Fruit fly (Drosophila melanogaster) whole organism, adult: Measurements from ENCODE around the gene CG43813.
A peak's percentile ranks its signal among the peaks of the same experiment; 100 is the strongest.

Source experiments
- CG12768 ChIP-seq: fragments of 200-800 bp; sonication (Bioruptor generic); optimal IDR thresholded peaks from 2 replicates; lab custom pipeline; 2017; ENCODE audit warnings: missing biosample characterization, missing genetic modification characterization, mild to moderate bottlenecking, moderate library complexity, missing genetic modification reagents
- CG14711 ChIP-seq: fragments of 200-800 bp; sonication (Bioruptor generic); optimal IDR thresholded peaks from 2 replicates; lab custom pipeline; 2018; ENCODE audit warnings: missing biosample characterization, mild to moderate bottlenecking, missing genetic modification characterization, moderate library complexity
- CG1620 ChIP-seq: fragments of 200-800 bp; sonication (Bioruptor generic); optimal IDR thresholded peaks from 2 replicates; lab custom pipeline; 2016; ENCODE audit warnings: missing biosample characterization, missing genetic modification characterization
- CG33017 ChIP-seq: fragments of 200-800 bp; sonication (Bioruptor generic); optimal IDR thresholded peaks from 2 replicates; lab custom pipeline; 2018; ENCODE audit warnings: missing biosample characterization, mild to moderate bottlenecking, missing genetic modification characterization, moderate library complexity
- CG5204 ChIP-seq: fragments of 200-800 bp; sonication (Bioruptor generic); optimal IDR thresholded peaks from 2 replicates; lab custom pipeline; 2016; ENCODE audit warnings: missing biosample characterization, missing genetic modification characterization
- CG7045 ChIP-seq: fragments of 200-800 bp; sonication (Bioruptor generic); optimal IDR thresholded peaks from 2 replicates; lab custom pipeline; 2017; ENCODE audit warnings: missing biosample characterization, mild to moderate bottlenecking, missing genetic modification characterization
- CG7101 ChIP-seq: fragments of 200-800 bp; sonication (Bioruptor generic); optimal IDR thresholded peaks from 2 replicates; lab custom pipeline; 2018; ENCODE audit warnings: missing biosample characterization, mild to moderate bottlenecking, missing genetic modification characterization, moderate library complexity
- Clk ChIP-seq: fragments of 200-800 bp; sonication (Bioruptor generic); optimal IDR thresholded peaks from 2 replicates; lab custom pipeline; 2017; ENCODE audit warnings: missing biosample characterization, missing genetic modification characterization
- Hr96 ChIP-seq: fragments of 200-800 bp; sonication (Bioruptor generic); optimal IDR thresholded peaks from 2 replicates; lab custom pipeline; 2016; ENCODE audit warnings: missing biosample characterization, missing genetic modification characterization
- bab1 ChIP-seq: fragments of 200-800 bp; sonication (Bioruptor generic); optimal IDR thresholded peaks from 3 replicates; lab custom pipeline; 2019; ENCODE audit warnings: missing biosample characterization, mild to moderate bottlenecking, missing genetic modification characterization, moderate library complexity
- cic ChIP-seq: fragments of 200-800 bp; sonication (Bioruptor generic); optimal IDR thresholded peaks from 2 replicates; lab custom pipeline; 2017; ENCODE audit warnings: missing biosample characterization, mild to moderate bottlenecking, missing genetic modification characterization, moderate library complexity
- cnc ChIP-seq, 2 experiments: fragments of >200 bp; optimal IDR thresholded peaks; 2 replicates each; lab custom pipeline; 2017
- kay ChIP-seq: fragments of 200-800 bp; sonication (Bioruptor generic); peaks from one replicate; lab custom pipeline; 2016; ENCODE audit warnings: missing biosample characterization, missing genetic modification characterization, borderline replicate concordance

DNA sequence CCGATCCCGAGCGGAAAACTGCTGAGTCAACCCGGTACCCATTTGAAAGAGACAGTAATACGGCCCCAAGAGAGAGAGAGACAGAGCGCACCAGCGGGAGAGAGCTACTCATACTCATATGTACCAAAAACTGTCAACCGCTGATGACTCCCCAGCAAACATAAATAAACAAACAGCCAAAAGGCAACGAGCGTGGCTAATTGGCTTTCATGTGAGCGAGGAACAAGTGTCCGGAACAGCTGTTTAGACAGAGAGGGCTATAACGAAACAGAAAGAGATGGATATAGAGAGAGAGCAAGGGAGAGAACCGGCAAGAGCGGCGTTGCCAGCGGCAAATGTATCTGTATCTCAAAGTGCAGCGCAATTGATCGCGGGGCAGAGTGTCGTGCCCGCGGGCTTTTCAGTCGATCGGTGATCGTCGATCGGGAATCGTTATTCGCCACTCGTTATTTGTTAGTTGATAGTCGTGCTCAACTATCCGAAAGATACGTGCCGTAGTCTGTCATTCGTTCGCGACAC, 22.0 kb upstream of the CG43813 start:
- peak; percentile 29 for TF ChIP-seq CG14711
- TF ChIP-seq kay (GFP tag; lab: Kevin White, UChicago), result peak; percentile 88
- no peak for TF ChIP-seq CG1620 (GFP tag; lab: Kevin White, UChicago)
- peak; percentile 92 for TF ChIP-seq CG12768 (GFP tag; lab: Kevin White, UChicago)
- peak; percentile 52 for TF ChIP-seq Hr96
- TF ChIP-seq CG7101 (tag; lab: Kevin White, UChicago), result peak; percentile 48
- peak in 1 of 2 experiments; percentile 87 for TF ChIP-seq cnc (optimal IDR thresholded peaks at IDR 0.05; lab: Kevin White, UChicago)
- TF ChIP-seq cic (GFP tag; lab: Kevin White, UChicago), result peak; percentile 87
- TF ChIP-seq CG5204 (GFP tag; lab: Kevin White, UChicago), result peak; percentile 50
- peak; percentile 71 for TF ChIP-seq CG33017 (tag; lab: Kevin White, UChicago)
- peak; percentile 28 for TF ChIP-seq Clk
- peak; percentile 68 for TF ChIP-seq bab1 (GFP tag; lab: Kevin White, UChicago)
- TF ChIP-seq CG7045 (GFP tag; lab: Kevin White, UChicago), result peak; percentile 27
